Worm (Caenorhabditis elegans) whole organism, young adult: ENCODE data around the gene copd-1.
"Not testable (repeated sequence)": the region's sequence is repeated elsewhere in the genome, so short reads cannot be mapped to it uniquely, and the experiment has no call there.

Experiments
- B0035.1 ChIP-seq: sonication (generic microtip); optimal IDR thresholded peaks from 2 replicates; lab custom pipeline; 2016; ENCODE audit warnings: missing genetic modification characterization, mild to moderate bottlenecking, missing compliant biosample characterization, missing genotype, missing genetic modification reagents
- B0261.1 ChIP-seq: sonication (generic microtip); optimal IDR thresholded peaks from 2 replicates; lab custom pipeline; 2016; ENCODE audit warnings: mild to moderate bottlenecking, missing genetic modification characterization, moderate library complexity, missing compliant biosample characterization
- C06A6.2 ChIP-seq: fragments of 200-800 bp; sonication (Bioruptor generic); conservative IDR thresholded peaks from 2 replicates; pipeline ENCODE4 v1.3.6; 2022; ENCODE audit warnings: missing genetic modification characterization, missing compliant biosample characterization
- C17E4.6 ChIP-seq: fragments of 200-800 bp; sonication (Bioruptor generic); IDR thresholded peaks from 2 replicates; pipeline ENCODE4 v1.3.6; 2022; ENCODE audit warnings: missing genetic modification reagents, missing genetic modification characterization, missing compliant biosample characterization
- D2030.7 ChIP-seq: fragments of 200-800 bp; sonication (Bioruptor generic); IDR thresholded peaks from 2 replicates; pipeline ENCODE4 v1.3.6; 2022; ENCODE audit warnings: missing genetic modification reagents, missing genetic modification characterization, missing compliant biosample characterization
- F23B12.7 ChIP-seq: sonication (generic microtip); optimal IDR thresholded peaks from 2 replicates; lab custom pipeline; 2017; ENCODE audit warnings: missing genetic modification characterization, mild to moderate bottlenecking, missing compliant biosample characterization, antibody characterized with exemption, moderate library complexity; ENCODE audit not compliant: insufficient read depth
- K11D2.4 ChIP-seq: fragments of 200-800 bp; sonication (Bioruptor generic); IDR thresholded peaks from 2 replicates; pipeline ENCODE4 v1.3.6; 2022; ENCODE audit warnings: missing genetic modification reagents, missing genetic modification characterization, missing compliant biosample characterization
- Y53G8AR.9 ChIP-seq: fragments of 200-800 bp; sonication (Bioruptor generic); conservative IDR thresholded peaks from 2 replicates; pipeline ENCODE4 v1.3.6; 2022; ENCODE audit warnings: missing genetic modification reagents, missing genetic modification characterization, missing compliant biosample characterization
- Y56A3A.18 ChIP-seq: fragments of 200-800 bp; sonication (Bioruptor generic); IDR thresholded peaks from 2 replicates; pipeline ENCODE4 v1.3.6; 2022; ENCODE audit warnings: missing genetic modification reagents, missing genetic modification characterization, missing compliant biosample characterization
- Y67H2A.10 ChIP-seq: fragments of 200-800 bp; sonication (Bioruptor generic); conservative IDR thresholded peaks from 2 replicates; pipeline ENCODE4 v1.3.6; 2022; ENCODE audit warnings: missing genetic modification reagents, missing genetic modification characterization, missing compliant biosample characterization
- akir-1 ChIP-seq: fragments of 200-800 bp; sonication (Bioruptor generic); optimal IDR thresholded peaks from 2 replicates; lab custom pipeline; 2018; ENCODE audit warnings: mild to moderate bottlenecking, missing genetic modification characterization, moderate library complexity, missing compliant biosample characterization
- aptf-2 ChIP-seq: fragments of 200-800 bp; sonication (Bioruptor generic); conservative IDR thresholded peaks from 2 replicates; pipeline ENCODE4 v1.3.6; 2022; ENCODE audit warnings: missing genetic modification reagents, missing genetic modification characterization, missing compliant biosample characterization
- aptf-3 ChIP-seq: fragments of 200-800 bp; sonication (Bioruptor generic); IDR thresholded peaks from 2 replicates; pipeline ENCODE4 v1.3.6; 2022; ENCODE audit warnings: missing genetic modification characterization, missing compliant biosample characterization
- attf-3 ChIP-seq: fragments of 200-800 bp; sonication (Bioruptor generic); conservative IDR thresholded peaks from 2 replicates; pipeline ENCODE4 v1.3.6; 2022; ENCODE audit warnings: missing genetic modification reagents, missing genetic modification characterization, missing compliant biosample characterization
- attf-6 ChIP-seq: fragments of 200-800 bp; sonication (Bioruptor generic); IDR thresholded peaks from 2 replicates; pipeline ENCODE4 v1.3.6; 2022; ENCODE audit warnings: missing genetic modification reagents, missing genetic modification characterization, missing compliant biosample characterization
- cebp-2 ChIP-seq: fragments of 200-800 bp; sonication (Bioruptor generic); IDR thresholded peaks from 2 replicates; pipeline ENCODE4 v1.3.6; 2022; ENCODE audit warnings: missing genetic modification characterization, missing compliant biosample characterization
- ceh-100 ChIP-seq: fragments of 200-800 bp; sonication (Bioruptor generic); IDR thresholded peaks from 2 replicates; pipeline ENCODE4 v1.3.6; 2022; ENCODE audit warnings: missing genetic modification reagents, missing genetic modification characterization, missing compliant biosample characterization
- ceh-58 ChIP-seq: fragments of 200-800 bp; sonication (Bioruptor generic); IDR thresholded peaks from 2 replicates; pipeline ENCODE4 v1.3.6; 2022; ENCODE audit warnings: missing genetic modification characterization, missing compliant biosample characterization
- ceh-79 ChIP-seq: sonication (generic microtip); optimal IDR thresholded peaks from 2 replicates; lab custom pipeline; 2017; ENCODE audit warnings: mild to moderate bottlenecking, missing genetic modification characterization, missing compliant biosample characterization
- efl-1 ChIP-seq: fragments of 150-350 bp; optimal IDR thresholded peaks from 2 replicates; lab custom pipeline; 2014; ENCODE audit warnings: missing biosample characterization, missing genetic modification reagents, missing genetic modification characterization
- egl-44 ChIP-seq: fragments of 200-800 bp; sonication (Bioruptor generic); IDR thresholded peaks from 2 replicates; pipeline ENCODE4 v1.3.6; 2022; ENCODE audit warnings: missing genetic modification reagents, missing genetic modification characterization, missing compliant biosample characterization
- egrh-3 ChIP-seq: fragments of 200-800 bp; sonication (Bioruptor generic); IDR thresholded peaks from 2 replicates; pipeline ENCODE4 v1.3.6; 2022; ENCODE audit warnings: missing genetic modification reagents, missing genetic modification characterization, missing compliant biosample characterization
- fkh-3 ChIP-seq: sonication (generic microtip); optimal IDR thresholded peaks from 2 replicates; lab custom pipeline; 2016; ENCODE audit warnings: mild to moderate bottlenecking, missing genetic modification characterization, missing compliant biosample characterization
- hmg-1.2 ChIP-seq: fragments of 200-800 bp; sonication (Bioruptor generic); IDR thresholded peaks from 2 replicates; pipeline ENCODE4 v1.3.6; 2022; ENCODE audit warnings: missing genetic modification reagents, missing genetic modification characterization, missing compliant biosample characterization
- lag-1 ChIP-seq: fragments of 200-800 bp; sonication (Bioruptor generic); IDR thresholded peaks from 2 replicates; pipeline ENCODE4 v1.3.6; 2022; ENCODE audit warnings: missing genetic modification reagents, missing genetic modification characterization, missing compliant biosample characterization
- mcd-1 ChIP-seq: fragments of 200-800 bp; sonication (Bioruptor generic); IDR thresholded peaks from 2 replicates; pipeline ENCODE4 v1.3.6; 2022; ENCODE audit warnings: missing genetic modification reagents, missing genetic modification characterization, missing compliant biosample characterization
- nhr-27 ChIP-seq: fragments of 200-800 bp; sonication (Bioruptor generic); optimal IDR thresholded peaks from 2 replicates; lab custom pipeline; 2018; ENCODE audit warnings: mild to moderate bottlenecking, missing genetic modification characterization, moderate library complexity, missing compliant biosample characterization
- nhr-80 ChIP-seq: sonication (generic microtip); optimal IDR thresholded peaks from 2 replicates; lab custom pipeline; 2016; ENCODE audit warnings: missing genetic modification characterization, missing compliant biosample characterization
- pbrm-1 ChIP-seq: fragments of 200-800 bp; sonication (Bioruptor generic); IDR thresholded peaks from 2 replicates; pipeline ENCODE4 v1.3.6; 2022; ENCODE audit warnings: missing genetic modification reagents, missing genetic modification characterization, missing compliant biosample characterization
- pha-4 ChIP-seq: fragments of 150-350 bp; sonication (generic microtip); optimal IDR thresholded peaks from 2 replicates; lab custom pipeline; 2014; ENCODE audit warnings: missing biosample characterization, missing genetic modification reagents, missing genetic modification characterization
- rpc-1 ChIP-seq, 2 experiments: fragments of 150-350 bp in 1 of 2; sonication (generic microtip) in 1 of 2; optimal IDR thresholded peaks; 2 replicates each; lab custom pipeline; 2014 to 2018; ENCODE audit warnings: missing biosample characterization in 1 of 2, missing genetic modification characterization in 1 of 2, missing genetic modification reagents in 1 of 2, missing genotype in 1 of 2
- sdz-38 ChIP-seq: sonication (generic microtip); optimal IDR thresholded peaks from 2 replicates; lab custom pipeline; 2016; ENCODE audit warnings: missing genotype, missing genetic modification characterization, missing compliant biosample characterization
- snpc-1.3 ChIP-seq: sonication (generic microtip); optimal IDR thresholded peaks from 2 replicates; lab custom pipeline; 2017; ENCODE audit warnings: missing genetic modification characterization, mild to moderate bottlenecking, missing compliant biosample characterization, antibody characterized with exemption, moderate library complexity, missing genotype, missing genetic modification reagents; ENCODE audit not compliant: insufficient read depth
- somi-1 ChIP-seq: fragments of 200-800 bp; sonication (Bioruptor generic); optimal IDR thresholded peaks from 2 replicates; lab custom pipeline; 2018; ENCODE audit warnings: mild to moderate bottlenecking, missing genetic modification characterization, missing compliant biosample characterization
- tbp1 ChIP-seq: fragments of 200-800 bp; sonication (Bioruptor generic); optimal IDR thresholded peaks from 2 replicates; lab custom pipeline; 2018; ENCODE audit warnings: mild to moderate bottlenecking, missing genetic modification characterization, missing compliant biosample characterization
- ztf-25 ChIP-seq: fragments of 200-800 bp; sonication (Bioruptor generic); IDR thresholded peaks from 2 replicates; pipeline ENCODE4 v1.3.6; 2022; ENCODE audit warnings: missing genetic modification reagents, missing genetic modification characterization, missing compliant biosample characterization
- ztf-28 ChIP-seq: fragments of 200-800 bp; sonication (Bioruptor generic); IDR thresholded peaks from 2 replicates; pipeline ENCODE4 v1.3.6; 2022; ENCODE audit warnings: missing genetic modification reagents, missing genetic modification characterization, missing compliant biosample characterization

Gene copd-1

DNA sequence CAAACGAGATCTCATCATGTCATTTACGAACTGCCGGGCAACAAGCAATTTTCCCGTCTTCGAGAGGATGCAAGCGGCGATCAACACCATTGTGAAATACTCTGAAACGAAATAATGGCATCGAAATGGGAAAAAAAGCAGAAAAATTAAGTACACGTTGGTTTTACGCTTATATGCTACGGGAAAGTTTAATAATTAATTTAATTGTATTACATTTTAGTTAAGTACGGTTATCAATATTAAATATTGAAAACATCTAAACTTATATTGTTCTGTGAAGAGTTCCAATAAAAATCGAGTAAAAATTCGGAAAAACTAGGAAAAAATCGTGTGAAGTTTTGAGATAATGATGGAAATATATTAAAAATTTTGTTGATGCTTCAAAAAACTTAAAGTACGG lies at the start of gene copd-1:
Gene copd-1 (minus strand): TSS at position 101 of the 400 bp plus-strand sequence.
- TF ChIP-seq efl-1 (GFP tag; lab: Kevin White, UChicago), result no peak
- no peak for TF ChIP-seq Y67H2A.10 (GFP tag; lab: Robert Waterston, UW)
- TF ChIP-seq ceh-79 (tag; lab: Kevin White, UChicago), result no peak
- TF ChIP-seq pha-4 (tag; lab: Kevin White, UChicago), result no peak
- TF ChIP-seq nhr-27, result no peak
- no peak for TF ChIP-seq attf-6
- TF ChIP-seq pbrm-1 (GFP tag; lab: Robert Waterston, UW), result no peak
- TF ChIP-seq ceh-58 (GFP tag; lab: Robert Waterston, UW), result no peak
- no peak for TF ChIP-seq C06A6.2 (GFP tag; lab: Robert Waterston, UW)
- no peak for TF ChIP-seq aptf-2 (GFP tag; lab: Robert Waterston, UW)

- no peak for TF ChIP-seq somi-1
- no peak for TF ChIP-seq egrh-3 (GFP tag; lab: Robert Waterston, UW)
- no peak for TF ChIP-seq fkh-3 (tag; lab: Kevin White, UChicago)
- no peak for TF ChIP-seq lag-1 (GFP tag; lab: Robert Waterston, UW)
- TF ChIP-seq sdz-38 (tag; lab: Kevin White, UChicago), result no peak
- no peak for TF ChIP-seq C17E4.6
- TF ChIP-seq ceh-58 (GFP tag; lab: Robert Waterston, UW), result no peak
- TF ChIP-seq snpc-1.3 (tag; lab: Kevin White, UChicago), result no peak
- no peak for TF ChIP-seq Y67H2A.10 (GFP tag; lab: Robert Waterston, UW)
- TF ChIP-seq F23B12.7 (tag; lab: Kevin White, UChicago), result no peak
- TF ChIP-seq akir-1 (GFP tag; lab: Kevin White, UChicago), result no peak
- TF ChIP-seq mcd-1 (GFP tag; lab: Robert Waterston, UW), result no peak
- TF ChIP-seq B0035.1 (tag; lab: Kevin White, UChicago), result no peak
- no peak for TF ChIP-seq nhr-80 (tag; lab: Kevin White, UChicago)
Observed at ce11 chrIII:6670737-6671242, 46.0 kb upstream of the copd-1 start.

ce11 chrIII:6661660-6662059 lies 36.9 kb upstream of the copd-1 start:
- TF ChIP-seq Y53G8AR.9 (GFP tag; lab: Robert Waterston, UW) (peak; percentile 59; the same call in 1 of the 2 replicates), ztf-25 (GFP tag; lab: Robert Waterston, UW) (0 out of 2 replicates have a peak, but pooled peaks have one; percentile 70), K11D2.4 (GFP tag; lab: Robert Waterston, UW) (0 out of 2 replicates have a peak, but pooled peaks have one; percentile 29), cebp-2 (GFP tag; lab: Robert Waterston, UW) (0 out of 2 replicates have a peak, but pooled peaks have one; percentile 67), egl-44 (GFP tag; lab: Robert Waterston, UW) (peak; percentile 82; the same call in 1 of the 2 replicates), egrh-3 (GFP tag; lab: Robert Waterston, UW) (peak; percentile 35; the same call in 1 of the 2 replicates), D2030.7 (GFP tag; lab: Robert Waterston, UW) (peak; percentile 21; the same call in 1 of the 2 replicates), Y56A3A.18 (GFP tag; lab: Robert Waterston, UW) (peak; percentile 81; the same call in 1 of the 2 replicates), tbp1 (GFP tag; lab: Kevin White, UChicago) (peak; percentile 85), attf-3 (peak; percentile 59), ceh-100 (peak; percentile 53; the same call in 1 of the 2 replicates), ztf-28 (0 out of 2 replicates have a peak, but pooled peaks have one; percentile 58), B0261.1 (tag; lab: Kevin White, UChicago) (peak; percentile 66), ceh-58 (GFP tag; lab: Robert Waterston, UW) (0 out of 2 replicates have a peak, but pooled peaks have one; percentile 66), aptf-3 (GFP tag; lab: Robert Waterston, UW) (0 out of 2 replicates have a peak, but pooled peaks have one; percentile 81), rpc-1 (tag; optimal IDR thresholded peaks at IDR 0.05; lab: Kevin White, UChicago) (peak; percentile 60), mcd-1 (GFP tag; lab: Robert Waterston, UW) (peak; percentile 47), hmg-1.2 (GFP tag; lab: Robert Waterston, UW) (peak; percentile 80)
- TF ChIP-seq rpc-1 (optimal IDR thresholded peaks at IDR 0.05; lab: Kevin White, UChicago), result not testable (repeated sequence)
